Worm (Caenorhabditis elegans): ENCODE results near the gene ugt-12.

DNA sequence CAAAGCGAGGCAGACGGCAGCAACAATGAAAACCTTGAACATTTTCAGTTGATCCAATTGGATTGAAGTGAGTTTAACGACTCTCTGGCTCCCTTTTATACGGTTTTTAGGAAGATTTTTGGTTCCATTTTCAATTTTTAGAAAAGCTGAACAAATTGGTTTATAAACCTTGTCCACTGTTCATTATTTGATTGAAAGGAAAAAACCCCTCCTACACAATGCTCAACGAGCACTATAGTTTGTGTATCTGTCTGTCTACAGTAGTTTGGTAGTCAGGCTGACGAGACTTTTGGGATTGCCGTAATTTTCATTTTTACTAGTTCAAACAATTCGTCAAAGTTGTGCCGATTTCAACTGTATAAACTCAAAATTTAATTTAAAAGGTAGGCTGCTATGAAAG lies 10.2 kb downstream of the ugt-12 start, which contains the start of gene T19H12.15:
- no peak for TF ChIP-seq ama-1 (optimal IDR thresholded peaks at IDR 0.05)
- TF ChIP-seq zag-1 (tag; optimal IDR thresholded peaks at IDR 0.05) = no peak
- no peak for TF ChIP-seq unc-62 (GFP tag; optimal IDR thresholded peaks at IDR 0.05)
- no peak for TF ChIP-seq tbx-2 (tag; optimal IDR thresholded peaks at IDR 0.05)
